Worm (Caenorhabditis elegans) whole organism, late embryonic: Measurements from ENCODE around the gene irld-59.

ENCODE experiments used
- K09A11.1 ChIP-seq: sonication (generic microtip); optimal IDR thresholded peaks from 2 replicates; lab custom pipeline; 2017; ENCODE audit warnings: antibody characterized with exemption, mild to moderate bottlenecking, missing genetic modification characterization, missing compliant biosample characterization; ENCODE audit not compliant: insufficient read depth
- ceh-18 ChIP-seq: sonication (generic microtip); optimal IDR thresholded peaks from 2 replicates; lab custom pipeline; 2016; ENCODE audit warnings: missing genetic modification characterization, missing compliant biosample characterization
- ceh-19 ChIP-seq: fragments of 200-800 bp; sonication (Bioruptor generic); optimal IDR thresholded peaks from 2 replicates; lab custom pipeline; 2018; ENCODE audit warnings: mild to moderate bottlenecking, missing genetic modification characterization, missing compliant biosample characterization
- ceh-31 ChIP-seq: sonication (generic microtip); optimal IDR thresholded peaks from 2 replicates; lab custom pipeline; 2016; ENCODE audit warnings: missing genetic modification characterization, missing compliant biosample characterization
- dve-1 ChIP-seq: sonication (generic microtip); optimal IDR thresholded peaks from 2 replicates; lab custom pipeline; 2017; ENCODE audit warnings: antibody characterized with exemption, mild to moderate bottlenecking, missing genetic modification characterization, missing compliant biosample characterization
- fax-1 ChIP-seq: sonication (generic microtip); optimal IDR thresholded peaks from 2 replicates; lab custom pipeline; 2016; ENCODE audit warnings: missing genotype, missing genetic modification characterization, missing compliant biosample characterization
- hlh-6 ChIP-seq: sonication (generic microtip); optimal IDR thresholded peaks from 2 replicates; lab custom pipeline; 2016; ENCODE audit warnings: missing genotype, missing genetic modification characterization, missing compliant biosample characterization
- lin-11 ChIP-seq: fragments of 200-800 bp; sonication (Bioruptor generic); optimal IDR thresholded peaks from 2 replicates; lab custom pipeline; 2018; ENCODE audit warnings: mild to moderate bottlenecking, missing genetic modification characterization, missing compliant biosample characterization
- pax-1 ChIP-seq: fragments of 150-350 bp; optimal IDR thresholded peaks from 2 replicates; lab custom pipeline; 2014; ENCODE audit warnings: missing biosample characterization, missing genetic modification characterization
- syd-9 ChIP-seq: sonication (generic microtip); optimal IDR thresholded peaks from 2 replicates; lab custom pipeline; 2016; ENCODE audit warnings: mild to moderate bottlenecking, missing genetic modification characterization, moderate library complexity, missing compliant biosample characterization
- ttx-3 ChIP-seq: sonication (generic microtip); optimal IDR thresholded peaks from 2 replicates; lab custom pipeline; 2016; ENCODE audit warnings: missing genetic modification reagents, missing genetic modification characterization, missing compliant biosample characterization
- unc-55 ChIP-seq: sonication (generic microtip); optimal IDR thresholded peaks from 2 replicates; lab custom pipeline; 2017; ENCODE audit warnings: missing biosample characterization, missing genetic modification reagents, missing genetic modification characterization
- unc-86 ChIP-seq: sonication (generic microtip); optimal IDR thresholded peaks from 2 replicates; lab custom pipeline; 2016; ENCODE audit warnings: missing genetic modification characterization, missing compliant biosample characterization

- TF ChIP-seq hlh-6 (no peak), ceh-31 (tag; lab: Kevin White, UChicago) (no peak), syd-9 (no peak), dve-1 (tag; lab: Kevin White, UChicago) (no peak), fax-1 (no peak), ceh-19 (GFP tag; lab: Kevin White, UChicago) (no peak), K09A11.1 (tag; lab: Kevin White, UChicago) (no peak), unc-55 (no peak), unc-86 (no peak), ceh-18 (tag; lab: Kevin White, UChicago) (no peak), ttx-3 (tag; lab: Kevin White, UChicago) (no peak), lin-11 (tag; lab: Kevin White, UChicago) (no peak), pax-1 (tag; lab: Kevin White, UChicago) (no peak)
These were observed 21.4 kb upstream of the irld-59 start for ce11 chrIV:15315502-15315901.
